Worm (Caenorhabditis elegans): ENCODE measurements around the gene sams-4.

sams-4 gene

DNA sequence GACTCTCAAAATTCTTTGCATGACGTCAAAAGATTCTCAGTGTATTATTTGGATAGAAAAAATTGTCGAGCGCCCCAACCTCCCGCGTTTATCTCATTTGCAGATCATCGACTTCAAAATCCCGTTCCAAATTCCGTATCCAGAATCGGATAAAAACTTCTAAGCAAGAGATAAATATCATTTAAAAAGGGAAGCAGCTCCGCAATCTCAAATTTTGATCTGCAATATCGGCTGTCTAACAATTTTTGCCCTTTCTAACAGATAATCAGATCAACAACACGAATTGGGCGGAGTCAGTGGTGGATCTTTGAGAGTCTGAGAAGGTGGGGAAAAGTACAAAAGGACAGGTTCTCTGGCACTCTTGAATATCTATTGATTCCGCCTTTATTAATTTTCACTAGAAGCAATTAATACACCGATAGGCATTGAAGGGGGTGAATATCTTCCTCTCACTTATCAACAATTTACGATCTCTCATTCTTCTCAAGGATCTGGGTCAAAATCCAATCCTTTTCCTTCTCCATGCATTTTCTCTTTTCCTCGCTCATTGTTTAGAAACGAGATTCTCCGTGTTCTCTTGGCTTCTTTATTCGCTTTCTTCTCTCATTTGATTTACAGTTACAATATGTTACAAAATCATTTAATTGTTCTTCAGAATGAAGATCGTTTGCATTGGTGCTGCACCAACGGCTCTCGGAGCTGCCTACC lies 39.2 kb upstream of the sams-4 start, which contains the start of gene glf-1:
TSS of gene glf-1 (plus strand) at position 656 of the 708 bp plus-strand sequence.
- TF ChIP-seq nhr-237 (tag; optimal IDR thresholded peaks at IDR 0.05) = no peak
- TF ChIP-seq unc-30 (tag; optimal IDR thresholded peaks at IDR 0.05) = no peak
- no peak for TF ChIP-seq ceh-82 (tag; optimal IDR thresholded peaks at IDR 0.05)
- TF ChIP-seq nhr-11 (tag; optimal IDR thresholded peaks at IDR 0.05) = no peak
- TF ChIP-seq blmp-1 (tag; optimal IDR thresholded peaks at IDR 0.05) = peak; percentile 91
- TF ChIP-seq unc-86 (tag; optimal IDR thresholded peaks at IDR 0.05) = no peak
- TF ChIP-seq mef-2 (tag; optimal IDR thresholded peaks at IDR 0.05) = no peak
- TF ChIP-seq fkh-4 (tag; optimal IDR thresholded peaks at IDR 0.05; ENCODE audit: borderline replicate concordance) = no peak
- TF ChIP-seq nhr-28 (tag; optimal IDR thresholded peaks at IDR 0.05) = no peak

DNA sequence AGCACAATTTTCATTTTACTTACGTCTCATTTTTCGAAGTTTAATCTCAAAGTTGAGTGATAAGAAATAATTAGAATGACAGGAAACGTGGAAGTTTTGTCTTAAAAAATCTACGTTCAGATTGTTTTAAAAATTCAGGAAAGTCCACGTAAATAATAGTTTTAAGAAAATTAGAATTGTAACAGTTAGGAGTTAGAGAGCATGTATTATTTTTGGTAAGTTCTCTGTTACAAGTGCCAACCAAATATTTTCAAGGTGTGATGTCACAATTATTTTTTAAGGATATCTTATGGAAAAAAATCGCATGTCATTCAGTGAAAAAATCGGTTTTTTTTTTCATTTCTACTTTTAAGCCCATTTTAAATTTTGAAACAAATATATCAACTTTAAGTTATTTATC lies 38.3 kb upstream of the sams-4 start, which contains the start of gene H04M03.11:
TSS of gene H04M03.11 (minus strand) at position 101 of the 400 bp plus-strand sequence.
- TF ChIP-seq mef-2 (tag; optimal IDR thresholded peaks at IDR 0.05) (no peak), dpl-1 (GFP tag; optimal IDR thresholded peaks at IDR 0.05) (no peak), tbx-2 (tag; optimal IDR thresholded peaks at IDR 0.05) (no peak), snu-23 (GFP tag; optimal IDR thresholded peaks at IDR 0.05) (no peak), F16B12.6 (tag; optimal IDR thresholded peaks at IDR 0.05) (no peak), C34B4.2 (tag; optimal IDR thresholded peaks at IDR 0.05) (no peak), alr-1 (tag; optimal IDR thresholded peaks at IDR 0.05; ENCODE audit: borderline replicate concordance) (no peak), fkh-8 (tag; optimal IDR thresholded peaks at IDR 0.05) (no peak), ceh-82 (tag; optimal IDR thresholded peaks at IDR 0.05) (no peak), unc-62 (GFP tag; optimal IDR thresholded peaks at IDR 0.05) (no peak), lin-35 (GFP tag; optimal IDR thresholded peaks at IDR 0.05) (no peak), ceh-88 (GFP tag; IDR thresholded peaks at IDR 0.05) (no peak), snpc-4 (tag; optimal IDR thresholded peaks at IDR 0.05) (no peak), lsy-2 (tag; optimal IDR thresholded peaks at IDR 0.05) (no peak), ama-1 (optimal IDR thresholded peaks at IDR 0.05) (no peak), nhr-84 (tag; optimal IDR thresholded peaks at IDR 0.05) (no peak)

DNA sequence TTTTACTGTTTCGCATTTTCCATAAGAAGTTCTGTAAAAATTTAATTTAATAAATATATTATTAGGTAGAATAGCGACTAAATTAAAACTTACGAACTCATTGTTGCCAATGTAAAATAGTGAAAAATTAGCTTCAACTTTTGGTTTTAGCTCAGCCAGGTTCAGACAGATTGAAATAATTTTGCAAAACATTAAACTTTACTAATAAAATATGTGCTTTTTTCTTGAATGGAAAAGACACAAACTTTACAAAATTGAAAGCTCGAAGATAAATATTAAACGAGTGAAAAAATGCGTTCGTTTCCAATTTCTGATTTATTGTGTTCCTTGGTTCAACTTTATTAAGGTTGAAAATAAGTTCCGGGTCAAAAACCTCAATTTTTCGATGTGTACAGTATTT lies 33.7 kb upstream of the sams-4 start, which contains the start of gene srv-22:
TSS of gene srv-22 (minus strand) at position 101 of the 400 bp plus-strand sequence.
- TF ChIP-seq aha-1 (tag; optimal IDR thresholded peaks at IDR 0.05) (no peak), vab-15 (tag; optimal IDR thresholded peaks at IDR 0.05) (no peak), unc-98 (GFP tag; IDR thresholded peaks at IDR 0.05) (no peak), irx-1 (tag; optimal IDR thresholded peaks at IDR 0.05) (no peak), rnt-1 (tag; optimal IDR thresholded peaks at IDR 0.05) (no peak), nhr-76 (tag; optimal IDR thresholded peaks at IDR 0.05) (no peak), elt-2 (tag; optimal IDR thresholded peaks at IDR 0.05) (no peak), pax-3 (tag; optimal IDR thresholded peaks at IDR 0.05) (no peak), unc-130 (tag; optimal IDR thresholded peaks at IDR 0.05) (no peak), snpc-4 (tag; optimal IDR thresholded peaks at IDR 0.05) (no peak), sptf-1 (tag; optimal IDR thresholded peaks at IDR 0.05) (no peak)

- TF ChIP-seq mef-2 (tag; optimal IDR thresholded peaks at IDR 0.05) = no peak
- TF ChIP-seq elt-2 (tag; optimal IDR thresholded peaks at IDR 0.05) = no peak
- TF ChIP-seq nhr-237 (tag; optimal IDR thresholded peaks at IDR 0.05) = no peak
- no peak for TF ChIP-seq sup-37 (GFP tag; optimal IDR thresholded peaks at IDR 0.05)
- TF ChIP-seq ztf-11 (tag; optimal IDR thresholded peaks at IDR 0.05) = no peak
- no peak for TF ChIP-seq pax-3 (tag; optimal IDR thresholded peaks at IDR 0.05)
- no peak for TF ChIP-seq C04F5.9 (tag; optimal IDR thresholded peaks at IDR 0.05)
- TF ChIP-seq mdl-1 (tag; optimal IDR thresholded peaks at IDR 0.05) = no peak
- TF ChIP-seq unc-98 (GFP tag; IDR thresholded peaks at IDR 0.05) = no peak
- no peak for TF ChIP-seq C34B4.2 (tag; optimal IDR thresholded peaks at IDR 0.05)
- no peak for TF ChIP-seq xbp-1 (tag; optimal IDR thresholded peaks at IDR 0.05)
- TF ChIP-seq unc-30 (tag; optimal IDR thresholded peaks at IDR 0.05) = no peak
- no peak for TF ChIP-seq fkh-10 (GFP tag; optimal IDR thresholded peaks at IDR 0.05)
- TF ChIP-seq zip-4 (GFP tag; optimal IDR thresholded peaks at IDR 0.05) = no peak
- TF ChIP-seq nhr-12 (tag; optimal IDR thresholded peaks at IDR 0.05) = no peak
- TF ChIP-seq tbx-2 (tag; optimal IDR thresholded peaks at IDR 0.05) = no peak
These were observed 31.1 kb upstream of the sams-4 start, which contains the start of gene srv-21 for ce11 chrIV:5877246-5877645. Gene srv-21 (minus strand): TSS chrIV:5877346.
